Fruit fly (Drosophila melanogaster) whole organism, pupa: ENCODE data around the gene Reepl1.

Source experiments
- CG15710 ChIP-seq: fragments of 200-800 bp; sonication (Bioruptor generic); optimal IDR thresholded peaks from 2 replicates; lab custom pipeline; 2018; ENCODE audit warnings: missing biosample characterization, mild to moderate bottlenecking, missing genetic modification characterization, moderate library complexity
- EcR ChIP-seq: fragments of 200-800 bp; sonication (Bioruptor generic); optimal IDR thresholded peaks from 3 replicates; lab custom pipeline; 2019; ENCODE audit warnings: missing biosample characterization, missing genetic modification characterization, mild to moderate bottlenecking, moderate library complexity, missing genetic modification reagents
- gl ChIP-seq: fragments of 200-800 bp; sonication (Bioruptor generic); optimal IDR thresholded peaks from 2 replicates; lab custom pipeline; 2018; ENCODE audit warnings: missing biosample characterization, mild to moderate bottlenecking, missing genetic modification characterization

DNA sequence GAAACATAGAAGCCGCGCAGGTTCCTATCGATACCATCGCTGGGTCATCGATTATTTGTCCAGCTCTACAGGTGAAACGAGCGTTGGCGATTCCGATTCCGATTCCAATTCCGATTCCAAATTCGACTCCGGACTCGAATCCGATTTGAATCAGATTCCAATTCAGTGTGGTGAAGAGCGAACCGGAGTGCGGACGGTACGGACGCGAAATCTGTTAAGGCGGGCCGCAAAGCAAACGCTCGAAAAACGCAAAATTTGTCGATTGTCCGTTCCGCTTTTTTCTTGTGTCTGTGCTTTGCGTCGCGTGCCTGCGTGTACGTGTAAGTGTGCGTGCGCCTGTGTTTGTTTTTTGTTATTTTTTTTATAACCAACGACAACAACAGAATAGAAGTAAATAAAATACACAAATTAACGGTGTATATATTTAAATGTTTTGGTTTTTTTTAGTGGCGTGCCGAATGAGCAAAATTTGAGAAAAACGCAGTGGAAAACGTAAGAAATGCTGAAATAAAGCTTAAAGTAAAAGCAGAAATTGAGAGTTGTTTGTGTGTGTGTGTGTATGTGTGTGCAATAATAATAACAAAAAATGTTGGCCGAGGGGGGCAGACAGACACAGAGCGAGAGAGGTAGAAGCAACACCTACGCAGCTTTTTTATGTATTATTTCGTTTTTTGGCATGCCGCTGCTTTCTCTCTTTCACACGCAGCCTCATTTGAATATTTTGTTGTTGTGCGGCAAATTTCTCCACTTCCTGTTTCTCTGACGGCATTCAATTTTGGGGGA is 49.5 kb downstream of the Reepl1 start, which contains the start of gene Ptp10D:
- TF ChIP-seq gl (tag; lab: Kevin White, UChicago) (no peak), CG15710 (tag; lab: Kevin White, UChicago) (no peak), EcR (GFP tag; lab: Kevin White, UChicago) (no peak)
